Worm (Caenorhabditis elegans) whole organism, L3 larva: ENCODE results near the gene unc-103.

Source experiments
- nhr-76 ChIP-seq: fragments of 150-350 bp; sonication (generic microtip); optimal IDR thresholded peaks from 5 replicates; lab custom pipeline; 2014; ENCODE audit warnings: missing biosample characterization, missing genetic modification characterization
- unc-39 ChIP-seq: sonication (generic microtip); optimal IDR thresholded peaks from 4 replicates; lab custom pipeline; 2017; ENCODE audit warnings: missing biosample characterization, missing genetic modification characterization
- zag-1 ChIP-seq: fragments of 150-350 bp; optimal IDR thresholded peaks from 2 replicates; lab custom pipeline; 2014; ENCODE audit warnings: missing biosample characterization, missing genetic modification characterization

DNA sequence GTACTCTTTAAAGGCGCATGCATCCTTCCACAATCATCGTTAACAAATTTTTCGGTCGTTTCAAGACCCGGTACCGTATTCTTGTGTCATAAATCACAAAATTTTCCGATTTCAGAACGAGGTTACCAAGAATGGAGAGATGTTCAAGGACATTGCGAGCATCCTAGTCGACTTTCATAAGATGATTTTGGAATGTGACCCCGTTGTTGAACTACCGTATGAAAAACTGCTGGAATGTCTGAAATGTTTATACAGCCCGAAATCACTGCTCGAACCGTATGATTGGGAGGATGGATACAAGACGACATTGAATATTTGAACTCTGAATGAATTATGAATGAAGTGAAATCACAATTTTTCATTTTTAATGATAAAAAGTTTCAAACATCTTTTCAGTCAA lies 22.2 kb upstream of the unc-103 start:
- no peak for TF ChIP-seq nhr-76
- TF ChIP-seq unc-39 (tag; lab: Kevin White, UChicago) = no peak
- TF ChIP-seq zag-1 (tag; lab: Kevin White, UChicago) = no peak
